Worm (Caenorhabditis elegans) whole organism, midembryonic: ENCODE data around the gene pcm-1.

Experiments used
- T22C8.4 ChIP-seq: fragments of 200-800 bp; sonication (Bioruptor generic); IDR thresholded peaks from 2 replicates; pipeline ENCODE4 v1.3.6; 2022; ENCODE audit warnings: missing genetic modification characterization, missing compliant biosample characterization
- cog-1 ChIP-seq: sonication (generic microtip); optimal IDR thresholded peaks from 2 replicates; lab custom pipeline; 2016; ENCODE audit warnings: missing genetic modification characterization, missing compliant biosample characterization
- flt-1 ChIP-seq: fragments of 200-800 bp; sonication (Bioruptor generic); IDR thresholded peaks from 2 replicates; pipeline ENCODE4 v1.3.6; 2022; ENCODE audit warnings: missing genetic modification characterization, missing compliant biosample characterization
- klf-2 ChIP-seq: fragments of 200-800 bp; sonication (Bioruptor generic); conservative IDR thresholded peaks from 2 replicates; pipeline ENCODE4 v1.3.6; 2022; ENCODE audit warnings: missing genetic modification reagents, missing genetic modification characterization, missing compliant biosample characterization
- med-1 ChIP-seq: sonication (generic microtip); optimal IDR thresholded peaks from 2 replicates; lab custom pipeline; 2017; ENCODE audit warnings: missing genetic modification characterization, mild to moderate bottlenecking, missing compliant biosample characterization, antibody characterized with exemption, missing genetic modification reagents; ENCODE audit not compliant: insufficient read depth
- ref-1 ChIP-seq: fragments of 200-800 bp; sonication (Bioruptor generic); conservative IDR thresholded peaks from 2 replicates; pipeline ENCODE4 v1.3.6; 2022; ENCODE audit warnings: missing genetic modification reagents, missing genetic modification characterization, missing compliant biosample characterization
- tab-1 ChIP-seq: fragments of 200-800 bp; sonication (Bioruptor generic); IDR thresholded peaks from 2 replicates; pipeline ENCODE4 v1.3.6; 2022; ENCODE audit warnings: missing genetic modification characterization, missing compliant biosample characterization
- ztf-23 ChIP-seq: fragments of 200-800 bp; sonication (Bioruptor generic); IDR thresholded peaks from 2 replicates; pipeline ENCODE4 v1.3.6; 2022; ENCODE audit warnings: missing genetic modification reagents, missing genetic modification characterization, missing compliant biosample characterization
- ztf-29 ChIP-seq: fragments of 200-800 bp; sonication (Bioruptor generic); IDR thresholded peaks from 2 replicates; pipeline ENCODE4 v1.3.6; 2022; ENCODE audit warnings: missing genetic modification reagents, missing genetic modification characterization, missing compliant biosample characterization

pcm-1 gene

DNA sequence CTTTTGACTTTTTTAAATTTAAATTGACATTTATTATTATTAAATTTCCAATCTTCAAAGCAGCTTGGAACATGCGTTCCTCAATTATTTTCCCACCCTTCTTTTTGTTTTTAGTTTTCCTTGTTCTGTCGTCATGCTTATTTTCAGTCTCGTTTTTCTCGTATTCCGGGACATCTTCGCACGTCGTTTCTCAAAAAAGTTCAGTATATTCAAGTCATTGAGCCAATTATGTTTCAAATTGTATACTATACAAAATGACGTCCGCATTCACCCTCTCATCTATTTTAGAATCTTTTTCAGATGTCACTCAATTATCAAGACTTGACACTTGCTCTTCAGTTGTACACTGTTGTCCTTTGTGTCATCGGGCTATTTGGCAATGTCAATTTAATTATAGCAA, 36.3 kb downstream of the pcm-1 start, which contains the start of gene srsx-17:
srsx-17 (plus strand) TSS at position 301 of the 400 bp plus-strand sequence.
- TF ChIP-seq klf-2 (GFP tag; lab: Robert Waterston, UW): no peak
- no peak for TF ChIP-seq cog-1 (tag; lab: Kevin White, UChicago)
- TF ChIP-seq ref-1 (GFP tag; lab: Robert Waterston, UW): no peak
- no peak for TF ChIP-seq tab-1 (GFP tag; lab: Robert Waterston, UW)
- no peak for TF ChIP-seq ztf-23
- TF ChIP-seq flt-1: no peak
- TF ChIP-seq ztf-29: no peak
- no peak for TF ChIP-seq med-1
- no peak for TF ChIP-seq T22C8.4 (GFP tag; lab: Robert Waterston, UW)

DNA sequence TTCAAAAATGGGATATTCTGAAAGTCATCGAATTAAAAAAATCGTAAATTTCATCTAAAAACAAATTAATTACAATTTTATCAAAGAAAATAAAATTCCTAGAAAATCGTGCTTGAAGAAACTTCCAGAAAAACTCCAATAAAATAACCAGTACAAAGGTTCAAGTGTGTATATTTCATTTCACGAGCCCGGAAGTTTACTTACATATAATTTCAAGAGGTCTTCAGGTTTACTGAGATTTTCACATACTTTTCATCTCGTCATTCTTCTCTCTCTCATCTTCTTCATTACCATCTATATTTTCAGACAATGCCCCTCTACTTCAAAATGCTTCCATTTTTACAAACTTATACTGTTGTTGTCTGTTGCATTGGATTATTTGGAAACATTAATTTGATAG, 41.4 kb downstream of the pcm-1 start, which contains the start of gene srsx-18:
srsx-18 (plus strand) TSS at position 301 of the 400 bp plus-strand sequence.
- TF ChIP-seq flt-1: no peak
- TF ChIP-seq T22C8.4 (GFP tag; lab: Robert Waterston, UW): no peak
- TF ChIP-seq med-1: no peak
- no peak for TF ChIP-seq ztf-23
- no peak for TF ChIP-seq tab-1 (GFP tag; lab: Robert Waterston, UW)
- TF ChIP-seq klf-2 (GFP tag; lab: Robert Waterston, UW): no peak
- TF ChIP-seq cog-1 (tag; lab: Kevin White, UChicago): no peak
- no peak for TF ChIP-seq ztf-29
- no peak for TF ChIP-seq ref-1 (GFP tag; lab: Robert Waterston, UW)

DNA sequence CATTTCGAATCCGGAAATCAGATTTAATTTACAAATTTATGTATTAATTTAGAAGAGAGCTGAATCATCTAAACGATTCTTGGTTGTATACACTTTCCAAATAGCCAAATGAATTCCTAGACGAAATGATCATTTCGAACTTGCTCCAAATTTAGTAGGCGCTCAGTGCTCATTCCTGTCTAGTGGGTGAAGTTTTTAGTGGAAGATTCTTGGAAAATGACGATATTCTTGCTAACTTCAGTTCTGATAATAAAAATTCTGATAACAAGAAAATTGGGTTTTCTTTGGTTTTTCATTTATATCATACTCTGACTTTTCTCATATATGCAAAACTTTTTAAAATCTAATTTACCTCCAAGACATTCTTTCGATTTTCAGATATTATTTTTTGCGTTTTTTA, 41.9 kb downstream of the pcm-1 start:
- TF ChIP-seq ztf-29 (no peak), klf-2 (GFP tag; lab: Robert Waterston, UW) (no peak), ztf-23 (no peak), flt-1 (no peak), cog-1 (tag; lab: Kevin White, UChicago) (no peak), T22C8.4 (GFP tag; lab: Robert Waterston, UW) (no peak)

DNA sequence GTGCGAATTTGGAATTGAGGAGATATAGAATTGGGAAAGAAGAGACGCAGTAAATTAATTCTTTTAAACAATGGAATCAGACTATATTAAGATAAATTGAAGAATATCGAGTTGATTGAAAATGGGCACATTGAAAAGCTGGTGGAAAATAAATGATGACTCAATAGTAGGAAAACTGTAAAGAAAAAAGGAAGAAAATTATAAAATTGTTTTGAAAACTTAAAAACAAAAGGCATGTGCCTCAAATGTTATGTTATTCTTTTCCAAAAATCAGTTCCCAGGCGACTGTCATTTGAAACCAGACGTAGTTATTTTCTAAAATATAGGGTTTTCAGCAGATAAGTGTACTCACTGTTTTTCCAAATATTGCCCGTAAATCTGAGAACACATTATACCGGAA, 43.8 kb downstream of the pcm-1 start, which contains the start of gene C04E6.12:
C04E6.12 (minus strand) TSS at position 101 of the 400 bp plus-strand sequence.
- TF ChIP-seq med-1 (no peak), cog-1 (tag; lab: Kevin White, UChicago) (no peak), tab-1 (GFP tag; lab: Robert Waterston, UW) (no peak), T22C8.4 (GFP tag; lab: Robert Waterston, UW) (no peak), klf-2 (GFP tag; lab: Robert Waterston, UW) (no peak), ztf-29 (no peak), ref-1 (GFP tag; lab: Robert Waterston, UW) (no peak), flt-1 (no peak), ztf-23 (no peak)

DNA sequence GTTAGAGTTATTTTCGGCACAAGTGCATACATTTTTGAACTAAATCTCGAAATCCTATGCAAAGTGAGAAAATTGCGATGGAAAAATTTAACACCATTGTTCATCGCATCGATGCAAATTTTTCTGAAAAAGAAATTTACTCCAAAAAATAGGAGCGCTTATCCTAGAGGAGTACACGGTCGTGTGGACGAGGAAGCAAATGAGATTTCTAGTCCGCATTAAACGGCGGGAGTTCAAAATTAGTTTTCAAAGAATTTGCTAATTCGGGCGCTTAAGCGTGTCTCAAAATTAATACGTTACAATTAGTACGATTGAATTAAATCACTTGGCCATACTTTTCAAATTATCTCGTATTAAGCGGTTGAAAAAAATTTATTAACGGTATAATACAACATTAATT, 46.0 kb downstream of the pcm-1 start, which contains the start of gene lrpr-1:
lrpr-1 (minus strand) TSS at position 185 of the 400 bp plus-strand sequence.
- no peak for TF ChIP-seq ztf-29
- TF ChIP-seq ztf-23: peak; percentile 72; the same call in 1 of the 2 replicates
- peak; percentile 47 for TF ChIP-seq cog-1 (tag; lab: Kevin White, UChicago)
- no peak for TF ChIP-seq med-1
- TF ChIP-seq tab-1 (GFP tag; lab: Robert Waterston, UW): no peak
- TF ChIP-seq klf-2 (GFP tag; lab: Robert Waterston, UW): 0 out of 2 replicates have a peak, but pooled peaks have one; percentile 49
- no peak for TF ChIP-seq ref-1 (GFP tag; lab: Robert Waterston, UW)
- TF ChIP-seq T22C8.4 (GFP tag; lab: Robert Waterston, UW): no peak
- peak; percentile 79 for TF ChIP-seq flt-1

- TF ChIP-seq flt-1: no peak
- no peak for TF ChIP-seq tab-1 (GFP tag; lab: Robert Waterston, UW)
Measured at ce11 chrV:5916862-5917261, 46.8 kb downstream of the pcm-1 start.

DNA sequence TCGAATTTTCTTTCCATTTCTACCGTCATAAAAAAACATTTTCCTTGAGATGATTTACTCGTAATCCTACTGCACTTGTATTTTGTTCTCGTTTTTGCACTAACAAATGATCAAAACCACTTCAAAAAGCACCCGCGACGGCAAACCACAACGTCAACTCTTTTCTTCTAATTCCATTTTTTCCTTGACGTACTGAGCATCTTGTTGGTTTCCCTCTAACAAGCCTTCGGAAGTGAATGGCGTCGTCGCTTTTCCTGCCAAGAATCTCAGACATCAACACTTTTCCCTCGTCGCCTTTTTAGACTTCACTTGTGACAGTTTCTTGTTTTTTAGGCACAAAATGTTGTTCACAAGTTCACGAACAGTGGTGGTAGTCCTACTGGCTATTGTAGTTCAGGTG, 51.3 kb downstream of the pcm-1 start, which contains the start of gene C04E6.13:
C04E6.13 (plus strand) TSS at position 301 of the 400 bp plus-strand sequence.
- TF ChIP-seq klf-2 (GFP tag; lab: Robert Waterston, UW): no peak
- no peak for TF ChIP-seq ref-1 (GFP tag; lab: Robert Waterston, UW)
- no peak for TF ChIP-seq ztf-29
- no peak for TF ChIP-seq tab-1 (GFP tag; lab: Robert Waterston, UW)
- no peak for TF ChIP-seq cog-1 (tag; lab: Kevin White, UChicago)
- TF ChIP-seq flt-1: no peak
